Worm (Caenorhabditis elegans): ENCODE results near the gene nbet-1.

Gene nbet-1

ce11 chrIV:5183755-5184166 is 25.5 kb upstream of the nbet-1 start, which contains the start of gene W03F8.4 (continued):
- TF ChIP-seq ztf-28 (GFP tag; IDR thresholded peaks at IDR 0.05) (0 out of 2 replicates have a peak, but pooled peaks have one; percentile 76), F57A8.1 (GFP tag; optimal IDR thresholded peaks at IDR 0.05) (no peak), T26A5.8 (tag; optimal IDR thresholded peaks at IDR 0.05) (no peak), snpc-1.1 (tag; optimal IDR thresholded peaks at IDR 0.05; ENCODE audit: insufficient read depth) (peak; percentile 76), sdz-38 (tag; optimal IDR thresholded peaks at IDR 0.05) (no peak), nfyb-1 (GFP tag; IDR thresholded peaks at IDR 0.05) (peak; percentile 89), ztf-26 (tag; optimal IDR thresholded peaks at IDR 0.05) (peak; percentile 84), F57C9.4 (tag; optimal IDR thresholded peaks at IDR 0.05) (no peak), K12H6.12 (tag; optimal IDR thresholded peaks at IDR 0.05) (peak; percentile 44), lir-1 (GFP tag; conservative IDR thresholded peaks at IDR 0.05) (peak; percentile 77), ets-4 (GFP tag; optimal IDR thresholded peaks at IDR 0.05) (no peak), ceh-27 (GFP tag; optimal IDR thresholded peaks at IDR 0.05) (peak; percentile 85), aptf-3 (GFP tag; IDR thresholded peaks at IDR 0.05) (no peak), ztf-22 (GFP tag; optimal IDR thresholded peaks at IDR 0.05) (no peak), snpc-4 (GFP tag; optimal IDR thresholded peaks at IDR 0.05) (peak; percentile 88), snpc-4 (tag; optimal IDR thresholded peaks at IDR 0.05) (peak; percentile 82 to 95 (median 94)), rpc-1 (optimal IDR thresholded peaks at IDR 0.05) (no peak), rpc-1 (tag; optimal IDR thresholded peaks at IDR 0.05) (no peak), F23B12.7 (tag; optimal IDR thresholded peaks at IDR 0.05; ENCODE audit: insufficient read depth) (peak; percentile 67), B0261.1 (tag; optimal IDR thresholded peaks at IDR 0.05) (peak; percentile 0), attf-3 (GFP tag; conservative IDR thresholded peaks at IDR 0.05) (peak; percentile 73), F33H1.4 (GFP tag; IDR thresholded peaks at IDR 0.05) (peak; percentile 75), F55B11.4 (tag; optimal IDR thresholded peaks at IDR 0.05; ENCODE audit: borderline replicate concordance, insufficient read depth) (no peak), egl-44 (GFP tag; IDR thresholded peaks at IDR 0.05) (no peak), nfya-1 (tag; optimal IDR thresholded peaks at IDR 0.05; ENCODE audit: borderline replicate concordance, insufficient read depth) (no peak), mel-28 (tag; optimal IDR thresholded peaks at IDR 0.05; ENCODE audit: borderline replicate concordance) (no peak), lin-35 (GFP tag; optimal IDR thresholded peaks at IDR 0.05) (peak; percentile 41 to 97 (median 82)), dpl-1 (GFP tag; optimal IDR thresholded peaks at IDR 0.05) (peak; percentile 92), bed-2 (GFP tag; IDR thresholded peaks at IDR 0.05) (no peak), F10E7.11 (tag; optimal IDR thresholded peaks at IDR 0.05) (no peak), pbrm-1 (GFP tag; IDR thresholded peaks at IDR 0.05) (peak; percentile 95), hlh-26 (GFP tag; conservative IDR thresholded peaks at IDR 0.05) (no peak), ztf-3 (GFP tag; optimal IDR thresholded peaks at IDR 0.05) (no peak), F39B2.1 (GFP tag; IDR thresholded peaks at IDR 0.05) (0 out of 2 replicates have a peak, but pooled peaks have one; percentile 32), unc-62 (GFP tag; optimal IDR thresholded peaks at IDR 0.05) (no peak), ZK185.1 (tag; optimal IDR thresholded peaks at IDR 0.05; ENCODE audit: poor library complexity, severe bottlenecking) (peak; percentile 82), athp-1 (tag; optimal IDR thresholded peaks at IDR 0.05) (peak; percentile 41), sptf-2 (GFP tag; optimal IDR thresholded peaks at IDR 0.05) (no peak), nhr-90 (tag; optimal IDR thresholded peaks at IDR 0.05) (no peak), akir-1 (GFP tag; optimal IDR thresholded peaks at IDR 0.05) (peak; percentile 11), madf-6 (GFP tag; IDR thresholded peaks at IDR 0.05) (peak; percentile 88), lin-40 (tag; optimal IDR thresholded peaks at IDR 0.05) (peak; percentile 94), ceh-100 (GFP tag; IDR thresholded peaks at IDR 0.05) (peak; percentile 83), nhr-120 (GFP tag; IDR thresholded peaks at IDR 0.05) (no peak), T07F8.4 (tag; optimal IDR thresholded peaks at IDR 0.05) (no peak)

All from whole organism, young adult.